Fruit fly (Drosophila melanogaster) whole organism, embryonic: Measurements from ENCODE around the gene CG1774.

Source experiments
- BEAF-32 ChIP-seq: fragments of 200-800 bp; sonication (Bioruptor generic); optimal IDR thresholded peaks from 3 replicates; lab custom pipeline; 2017; ENCODE audit warnings: missing biosample characterization, missing genetic modification characterization, mild to moderate bottlenecking, moderate library complexity, missing genetic modification reagents
- BtbVII ChIP-seq: fragments of 200-800 bp; sonication (Bioruptor generic); optimal IDR thresholded peaks from 3 replicates; lab custom pipeline; 2017; ENCODE audit warnings: missing biosample characterization, mild to moderate bottlenecking, missing genetic modification characterization
- CG10543 ChIP-seq: fragments of 200-800 bp; sonication (Bioruptor generic); optimal IDR thresholded peaks from 3 replicates; lab custom pipeline; 2017; ENCODE audit warnings: missing biosample characterization, mild to moderate bottlenecking, missing genetic modification characterization, moderate library complexity
- CG12155 ChIP-seq: fragments of 200-800 bp; sonication (Bioruptor generic); optimal IDR thresholded peaks from 3 replicates; lab custom pipeline; 2016; ENCODE audit warnings: missing biosample characterization, missing genetic modification characterization
- CG12659 ChIP-seq: fragments of 200-800 bp; sonication (Bioruptor generic); optimal IDR thresholded peaks from 3 replicates; lab custom pipeline; 2017; ENCODE audit warnings: mild to moderate bottlenecking, missing biosample characterization, missing genetic modification reagents, missing genetic modification characterization
- CG13624 ChIP-seq: fragments of 200-800 bp; sonication (Bioruptor generic); optimal IDR thresholded peaks from 2 replicates; lab custom pipeline; 2016; ENCODE audit warnings: missing biosample characterization, missing genetic modification characterization
- CG14710 ChIP-seq: fragments of 200-800 bp; sonication (Bioruptor generic); optimal IDR thresholded peaks from 3 replicates; lab custom pipeline; 2019; ENCODE audit warnings: missing biosample characterization, mild to moderate bottlenecking, missing genetic modification characterization, moderate library complexity
- CG15601 ChIP-seq: fragments of 200-800 bp; sonication (Bioruptor generic); optimal IDR thresholded peaks from 3 replicates; lab custom pipeline; 2019; ENCODE audit warnings: missing biosample characterization, mild to moderate bottlenecking, missing genetic modification characterization, moderate library complexity
- CG16863 ChIP-seq: fragments of 200-800 bp; sonication (Bioruptor generic); optimal IDR thresholded peaks from 3 replicates; lab custom pipeline; 2016; ENCODE audit warnings: missing biosample characterization, missing genetic modification characterization
- CG17186 ChIP-seq: fragments of 200-800 bp; sonication (Bioruptor generic); optimal IDR thresholded peaks from 3 replicates; lab custom pipeline; 2017; ENCODE audit warnings: missing biosample characterization, missing genetic modification reagents, missing genetic modification characterization
- CG17912 ChIP-seq: fragments of 200-800 bp; sonication (Bioruptor generic); optimal IDR thresholded peaks from 2 replicates; lab custom pipeline; 2018; ENCODE audit warnings: missing biosample characterization, mild to moderate bottlenecking, missing genetic modification characterization
- CG1792 ChIP-seq: fragments of 200-800 bp; sonication (Bioruptor generic); optimal IDR thresholded peaks from 2 replicates; lab custom pipeline; 2016; ENCODE audit warnings: missing biosample characterization, missing genetic modification characterization
- CG18619 ChIP-seq: fragments of 200-800 bp; sonication (Bioruptor generic); optimal IDR thresholded peaks from 3 replicates; lab custom pipeline; 2017; ENCODE audit warnings: missing biosample characterization, mild to moderate bottlenecking, missing genetic modification characterization
- CG32767 ChIP-seq: fragments of 200-800 bp; sonication (Bioruptor generic); IDR thresholded peaks from 2 replicates; pipeline ENCODE4 v1.3.6; 2022; ENCODE audit warnings: missing biosample characterization, missing genetic modification characterization
- CG32772 ChIP-seq: fragments of 200-800 bp; sonication (Bioruptor generic); IDR thresholded peaks from 2 replicates; pipeline ENCODE4 v1.3.6; 2022; ENCODE audit warnings: missing biosample characterization, missing genetic modification characterization
- CG4424 ChIP-seq: fragments of 200-800 bp; sonication (Bioruptor generic); optimal IDR thresholded peaks from 3 replicates; lab custom pipeline; 2016; ENCODE audit warnings: missing biosample characterization, missing genetic modification characterization
- CG7928 ChIP-seq: fragments of 200-800 bp; sonication (Bioruptor generic); optimal IDR thresholded peaks from 2 replicates; lab custom pipeline; 2017; ENCODE audit warnings: missing biosample characterization, mild to moderate bottlenecking, missing genetic modification characterization
- CG8359 ChIP-seq: fragments of 200-800 bp; sonication (Bioruptor generic); optimal IDR thresholded peaks from 2 replicates; lab custom pipeline; 2017; ENCODE audit warnings: missing biosample characterization, mild to moderate bottlenecking, missing genetic modification characterization, borderline replicate concordance
- CG9215 ChIP-seq: fragments of 200-800 bp; sonication (Bioruptor generic); IDR thresholded peaks from 2 replicates; pipeline ENCODE4 v1.3.6; 2022; ENCODE audit warnings: missing biosample characterization, missing genetic modification characterization
- CG9727 ChIP-seq: fragments of 200-800 bp; sonication (Bioruptor generic); optimal IDR thresholded peaks from 3 replicates; lab custom pipeline; 2017; ENCODE audit warnings: missing biosample characterization, mild to moderate bottlenecking, missing genetic modification characterization
- CoRest ChIP-seq: fragments of 200-800 bp; sonication (Bioruptor generic); optimal IDR thresholded peaks from 3 replicates; lab custom pipeline; 2018; ENCODE audit warnings: missing biosample characterization, mild to moderate bottlenecking, missing genetic modification characterization, moderate library complexity
- D19A ChIP-seq: fragments of 200-800 bp; optimal IDR thresholded peaks from 3 replicates; lab custom pipeline; 2019; ENCODE audit warnings: missing biosample characterization, mild to moderate bottlenecking, missing genetic modification characterization, moderate library complexity
- Dref ChIP-seq: fragments of 200-800 bp; sonication (Bioruptor generic); IDR thresholded peaks from 2 replicates; pipeline ENCODE4 v1.3.6; 2022; ENCODE audit warnings: missing biosample characterization, missing genetic modification characterization
- Elba2 ChIP-seq: fragments of 200-800 bp; sonication (Bioruptor generic); optimal IDR thresholded peaks from 3 replicates; lab custom pipeline; 2016; ENCODE audit warnings: missing biosample characterization, missing genetic modification characterization
- HLH3B ChIP-seq: fragments of 200-800 bp; sonication (Bioruptor generic); IDR thresholded peaks from 2 replicates; pipeline ENCODE4 v1.3.6; 2022; ENCODE audit warnings: missing biosample characterization, missing genetic modification characterization
- HmgZ ChIP-seq: fragments of 200-800 bp; sonication (Bioruptor generic); optimal IDR thresholded peaks from 2 replicates; lab custom pipeline; 2018; ENCODE audit warnings: missing biosample characterization, mild to moderate bottlenecking, missing genetic modification characterization
- Jarid2 ChIP-seq: fragments of 200-800 bp; sonication (Bioruptor generic); optimal IDR thresholded peaks from 3 replicates; lab custom pipeline; 2017; ENCODE audit warnings: mild to moderate bottlenecking, missing biosample characterization, missing genetic modification reagents, missing genetic modification characterization
- Lhr ChIP-seq: fragments of 200-800 bp; sonication (Bioruptor generic); optimal IDR thresholded peaks from 3 replicates; lab custom pipeline; 2017; ENCODE audit warnings: mild to moderate bottlenecking, missing biosample characterization, missing genetic modification reagents, missing genetic modification characterization
- Meics ChIP-seq: fragments of 200-800 bp; sonication (Bioruptor generic); optimal IDR thresholded peaks from 2 replicates; lab custom pipeline; 2017; ENCODE audit warnings: missing biosample characterization, mild to moderate bottlenecking, missing genetic modification characterization
- Mes4 ChIP-seq: fragments of 200-800 bp; sonication (Bioruptor generic); optimal IDR thresholded peaks from 2 replicates; lab custom pipeline; 2016; ENCODE audit warnings: missing biosample characterization, missing genetic modification characterization
- Myb ChIP-seq: fragments of 200-800 bp; sonication (Bioruptor generic); optimal IDR thresholded peaks from 2 replicates; lab custom pipeline; 2016; ENCODE audit warnings: missing biosample characterization, missing genetic modification characterization
- Nf-YC ChIP-seq: fragments of 200-800 bp; optimal IDR thresholded peaks from 3 replicates; lab custom pipeline; 2019; ENCODE audit warnings: missing biosample characterization, mild to moderate bottlenecking, missing genetic modification characterization, moderate library complexity
- Ptx1 ChIP-seq: fragments of 200-800 bp; sonication (Bioruptor generic); IDR thresholded peaks from 2 replicates; pipeline ENCODE4 v1.3.6; 2022; ENCODE audit warnings: missing biosample characterization, missing genetic modification characterization
- Stat92E ChIP-seq, 3 experiments: fragments of >200 bp in 2 of 3; fragments of 200-800 bp in 1 of 3; sonication (Bioruptor generic) in 1 of 3; optimal IDR thresholded peaks; 2 replicates each; lab custom pipeline; 2017 to 2019; ENCODE audit warnings: missing biosample characterization in 3 of 3, missing genetic modification characterization in 3 of 3, mild to moderate bottlenecking in 1 of 3, moderate library complexity in 1 of 3
- Trl ChIP-seq, 3 experiments: fragments of >200 bp in 2 of 3; fragments of 200-800 bp in 1 of 3; sonication (Bioruptor generic) in 1 of 3; optimal IDR thresholded peaks; 2 replicates in 1 of 3; 3 replicates in 2 of 3; lab custom pipeline; 2016 to 2017; ENCODE audit warnings: missing biosample characterization in 1 of 3, missing genetic modification characterization in 1 of 3
- YL-1 ChIP-seq: fragments of 200-800 bp; sonication (Bioruptor generic); optimal IDR thresholded peaks from 3 replicates; lab custom pipeline; 2017; ENCODE audit warnings: missing biosample characterization, mild to moderate bottlenecking, missing genetic modification characterization
- ase ChIP-seq: fragments of 200-800 bp; sonication (Bioruptor generic); IDR thresholded peaks from 3 replicates; pipeline ENCODE4 v1.3.6; 2022; ENCODE audit warnings: missing biosample characterization, missing genetic modification characterization
- crp ChIP-seq, 2 experiments: fragments of 200-800 bp; sonication (Bioruptor generic); optimal IDR thresholded peaks; 2 replicates in 1 of 2; 3 replicates in 1 of 2; lab custom pipeline; 2017; ENCODE audit warnings: missing biosample characterization in 2 of 2, missing genetic modification characterization in 2 of 2, mild to moderate bottlenecking in 1 of 2, moderate library complexity in 1 of 2
- kah ChIP-seq: fragments of 200-800 bp; sonication (Bioruptor generic); optimal IDR thresholded peaks from 2 replicates; lab custom pipeline; 2018; ENCODE audit warnings: missing biosample characterization, mild to moderate bottlenecking, missing genetic modification characterization
- knrl ChIP-seq: fragments of 200-800 bp; sonication (Bioruptor generic); IDR thresholded peaks from 3 replicates; pipeline ENCODE4 v1.3.6; 2022; ENCODE audit warnings: missing biosample characterization, missing genetic modification characterization; ENCODE audit not compliant: partially characterized antibody
- nom ChIP-seq: fragments of 200-800 bp; sonication (Bioruptor generic); optimal IDR thresholded peaks from 2 replicates; lab custom pipeline; 2017; ENCODE audit warnings: missing biosample characterization, missing genetic modification characterization, mild to moderate bottlenecking, moderate library complexity, missing genetic modification reagents
- onecut ChIP-seq: fragments of 200-800 bp; sonication (Bioruptor generic); IDR thresholded peaks from 2 replicates; pipeline ENCODE4 v1.3.6; 2022; ENCODE audit warnings: missing biosample characterization, missing genetic modification characterization
- sd ChIP-seq: fragments of 200-800 bp; sonication (Bioruptor generic); optimal IDR thresholded peaks from 3 replicates; lab custom pipeline; 2018; ENCODE audit warnings: missing biosample characterization, mild to moderate bottlenecking, missing genetic modification characterization, moderate library complexity
- sens ChIP-seq: fragments of 200-800 bp; sonication (Bioruptor generic); peaks from one replicate; lab custom pipeline; 2016; ENCODE audit warnings: missing biosample characterization, missing genetic modification characterization
- ssp ChIP-seq: fragments of 200-800 bp; sonication (Bioruptor generic); IDR thresholded peaks from 2 replicates; pipeline ENCODE4 v1.3.6; 2022; ENCODE audit warnings: missing biosample characterization, missing genetic modification characterization
- sug ChIP-seq: fragments of 200-800 bp; optimal IDR thresholded peaks from 2 replicates; lab custom pipeline; 2019; ENCODE audit warnings: missing biosample characterization, mild to moderate bottlenecking, missing genetic modification characterization, moderate library complexity
- trem ChIP-seq: fragments of 200-800 bp; optimal IDR thresholded peaks from 3 replicates; lab custom pipeline; 2019; ENCODE audit warnings: missing biosample characterization, mild to moderate bottlenecking, missing genetic modification characterization, moderate library complexity

CG1774 gene

dm6 chr3R:31610639-31611594 lies 18.3 kb downstream of the CG1774 start, which contains the start of gene Med (continued):
- peak; percentile 13 for TF ChIP-seq BtbVII (GFP tag; lab: Kevin White, UChicago)
- no peak for TF ChIP-seq ase (GFP tag; lab: Robert Waterston, UW)
- TF ChIP-seq CG10543 (GFP tag; lab: Kevin White, UChicago) = peak; percentile 9
- TF ChIP-seq Stat92E (GFP tag; optimal IDR thresholded peaks at IDR 0.05; lab: Kevin White, UChicago) = peak in 1 of 3 experiments; percentile 58
- peak; percentile 60 for TF ChIP-seq CG17912 (GFP tag; lab: Kevin White, UChicago)
- TF ChIP-seq CG8359 (GFP tag; lab: Kevin White, UChicago) = peak; percentile 9
- peak; percentile 73 for TF ChIP-seq CG17186
- TF ChIP-seq knrl (GFP tag; lab: Robert Waterston, UW) = no peak
- TF ChIP-seq CG32767 (GFP tag; lab: Robert Waterston, UW) = no peak
- TF ChIP-seq CG9215 (GFP tag; lab: Robert Waterston, UW) = no peak
- peak in 1 of 2 experiments; percentile 45 for TF ChIP-seq crp (GFP tag; optimal IDR thresholded peaks at IDR 0.05; lab: Kevin White, UChicago)
- peak; percentile 20 for TF ChIP-seq sd (tag; lab: Kevin White, UChicago)
- TF ChIP-seq CG1792 = peak; percentile 55
- TF ChIP-seq CG15601 (tag; lab: Kevin White, UChicago) = peak; percentile 42
- peak; percentile 48 for TF ChIP-seq CoRest (tag; lab: Kevin White, UChicago)
- no peak for TF ChIP-seq Ptx1 (GFP tag; lab: Robert Waterston, UW)
- TF ChIP-seq CG14710 (tag; lab: Kevin White, UChicago) = peak; percentile 51
- TF ChIP-seq HmgZ = peak; percentile 39
- TF ChIP-seq YL-1 (GFP tag; lab: Kevin White, UChicago) = peak; percentile 95
- TF ChIP-seq Nf-YC (tag; lab: Kevin White, UChicago) = peak; percentile 41
- TF ChIP-seq Trl (optimal IDR thresholded peaks at IDR 0.05; lab: Kevin White, UChicago) = peak in 1 of 2 experiments; percentile 4
- no peak for TF ChIP-seq Trl (GFP tag; optimal IDR thresholded peaks at IDR 0.05; lab: Kevin White, UChicago)
- TF ChIP-seq Dref (GFP tag; lab: Robert Waterston, UW) = no peak
- TF ChIP-seq CG4424 (GFP tag; lab: Kevin White, UChicago) = no peak
- TF ChIP-seq nom = peak; percentile 50
- TF ChIP-seq CG16863 = no peak
- peak; percentile 3 for TF ChIP-seq Jarid2 (GFP tag; lab: Kevin White, UChicago)
- no peak for TF ChIP-seq D19A (tag; lab: Kevin White, UChicago)
- no peak for TF ChIP-seq Mes4 (GFP tag; lab: Kevin White, UChicago)
- TF ChIP-seq sug = peak; percentile 21
- TF ChIP-seq Meics = no peak
- TF ChIP-seq Myb = peak; percentile 40
- peak; percentile 58 for TF ChIP-seq BEAF-32 (GFP tag; lab: Kevin White, UChicago)
- peak; percentile 74 for TF ChIP-seq CG12659 (GFP tag; lab: Kevin White, UChicago)
- peak; percentile 43; the same call in 1 of the 2 replicates for TF ChIP-seq onecut (GFP tag; lab: Robert Waterston, UW)
- no peak for TF ChIP-seq CG7928 (GFP tag; lab: Kevin White, UChicago)
- no peak for TF ChIP-seq HLH3B
- TF ChIP-seq Lhr (GFP tag; lab: Kevin White, UChicago) = peak; percentile 55
- peak; percentile 25 for TF ChIP-seq CG13624 (GFP tag; lab: Kevin White, UChicago)
- TF ChIP-seq CG18619 (GFP tag; lab: Kevin White, UChicago) = no peak
- TF ChIP-seq trem (tag; lab: Kevin White, UChicago) = peak; percentile 72
- peak; percentile 43 for TF ChIP-seq kah (GFP tag; lab: Kevin White, UChicago)
- peak; percentile 85 for TF ChIP-seq sens
- TF ChIP-seq CG12155 = no peak
- TF ChIP-seq CG9727 (GFP tag; lab: Kevin White, UChicago) = peak; percentile 77
- no peak for TF ChIP-seq CG32772
- peak; percentile 76 for TF ChIP-seq Elba2 (GFP tag; lab: Kevin White, UChicago)
- TF ChIP-seq ssp = no peak
